Worm (Caenorhabditis elegans) whole organism, young adult: ENCODE data around the gene slc-17.4.
A peak's percentile ranks its signal among the peaks of the same experiment; 100 is the strongest.

ENCODE experiments used
- B0035.1 ChIP-seq: sonication (generic microtip); optimal IDR thresholded peaks from 2 replicates; lab custom pipeline; 2016; ENCODE audit warnings: missing genetic modification characterization, mild to moderate bottlenecking, missing compliant biosample characterization, missing genotype, missing genetic modification reagents
- D2030.7 ChIP-seq: fragments of 200-800 bp; sonication (Bioruptor generic); IDR thresholded peaks from 2 replicates; pipeline ENCODE4 v1.3.6; 2022; ENCODE audit warnings: missing genetic modification reagents, missing genetic modification characterization, missing compliant biosample characterization
- F37B4.10 ChIP-seq: fragments of 200-800 bp; sonication (Bioruptor generic); IDR thresholded peaks from 2 replicates; pipeline ENCODE4 v1.3.6; 2022; ENCODE audit warnings: missing genetic modification characterization, missing compliant biosample characterization
- F39B2.1 ChIP-seq: fragments of 200-800 bp; sonication (Bioruptor generic); IDR thresholded peaks from 2 replicates; pipeline ENCODE4 v1.3.6; 2022; ENCODE audit warnings: missing genetic modification reagents, missing genetic modification characterization, missing compliant biosample characterization
- F49E8.2 ChIP-seq: sonication (generic microtip); optimal IDR thresholded peaks from 3 replicates; lab custom pipeline; 2017; ENCODE audit warnings: missing genetic modification characterization, mild to moderate bottlenecking, missing compliant biosample characterization, antibody characterized with exemption, moderate library complexity; ENCODE audit not compliant: insufficient read depth
- F55B11.4 ChIP-seq: sonication (generic microtip); optimal IDR thresholded peaks from 2 replicates; lab custom pipeline; 2016; ENCODE audit warnings: missing compliant biosample characterization, missing genetic modification characterization, borderline replicate concordance; ENCODE audit not compliant: insufficient read depth
- K11D2.4 ChIP-seq: fragments of 200-800 bp; sonication (Bioruptor generic); IDR thresholded peaks from 2 replicates; pipeline ENCODE4 v1.3.6; 2022; ENCODE audit warnings: missing genetic modification reagents, missing genetic modification characterization, missing compliant biosample characterization
- K12H6.12 ChIP-seq: fragments of 200-800 bp; sonication (Bioruptor generic); optimal IDR thresholded peaks from 2 replicates; lab custom pipeline; 2018; ENCODE audit warnings: mild to moderate bottlenecking, missing genetic modification characterization, missing compliant biosample characterization
- T07F8.4 ChIP-seq: sonication (generic microtip); optimal IDR thresholded peaks from 2 replicates; lab custom pipeline; 2016; ENCODE audit warnings: mild to moderate bottlenecking, missing genetic modification characterization, moderate library complexity, missing compliant biosample characterization
- Y67H2A.10 ChIP-seq: fragments of 200-800 bp; sonication (Bioruptor generic); conservative IDR thresholded peaks from 2 replicates; pipeline ENCODE4 v1.3.6; 2022; ENCODE audit warnings: missing genetic modification reagents, missing genetic modification characterization, missing compliant biosample characterization
- Y95B8A.8 ChIP-seq: fragments of 200-800 bp; sonication (Bioruptor generic); IDR thresholded peaks from 2 replicates; pipeline ENCODE4 v1.3.6; 2022; ENCODE audit warnings: missing genetic modification reagents, missing genetic modification characterization, missing compliant biosample characterization
- ama-1 ChIP-seq, 3 experiments: fragments of 150-350 bp in 1 of 3; sonication (generic microtip) in 2 of 3; optimal IDR thresholded peaks; 2 replicates each; lab custom pipeline; 2014 to 2018; ENCODE audit warnings: missing biosample characterization in 2 of 3, missing genetic modification characterization in 2 of 3, missing genetic modification reagents in 2 of 3
- aptf-2 ChIP-seq: fragments of 200-800 bp; sonication (Bioruptor generic); conservative IDR thresholded peaks from 2 replicates; pipeline ENCODE4 v1.3.6; 2022; ENCODE audit warnings: missing genetic modification reagents, missing genetic modification characterization, missing compliant biosample characterization
- aptf-3 ChIP-seq: fragments of 200-800 bp; sonication (Bioruptor generic); IDR thresholded peaks from 2 replicates; pipeline ENCODE4 v1.3.6; 2022; ENCODE audit warnings: missing genetic modification characterization, missing compliant biosample characterization
- atf-7 ChIP-seq: sonication (generic microtip); optimal IDR thresholded peaks from 2 replicates; lab custom pipeline; 2017; ENCODE audit warnings: mild to moderate bottlenecking, missing genetic modification characterization, missing compliant biosample characterization
- ceh-27 ChIP-seq: fragments of 200-800 bp; sonication (Bioruptor generic); optimal IDR thresholded peaks from 2 replicates; lab custom pipeline; 2018; ENCODE audit warnings: mild to moderate bottlenecking, missing genetic modification characterization, moderate library complexity, missing compliant biosample characterization
- ceh-40 ChIP-seq: fragments of 200-800 bp; sonication (Bioruptor generic); IDR thresholded peaks from 2 replicates; pipeline ENCODE4 v1.3.6; 2022; ENCODE audit warnings: missing genetic modification characterization, missing compliant biosample characterization
- ceh-58 ChIP-seq: fragments of 200-800 bp; sonication (Bioruptor generic); IDR thresholded peaks from 2 replicates; pipeline ENCODE4 v1.3.6; 2022; ENCODE audit warnings: missing genetic modification characterization, missing compliant biosample characterization
- dox-1 ChIP-seq: fragments of 200-800 bp; sonication (Bioruptor generic); IDR thresholded peaks from 2 replicates; pipeline ENCODE4 v1.3.6; 2022; ENCODE audit warnings: missing genetic modification reagents, missing genetic modification characterization, missing compliant biosample characterization
- dpff-1 ChIP-seq: sonication (generic microtip); optimal IDR thresholded peaks from 2 replicates; lab custom pipeline; 2017; ENCODE audit warnings: mild to moderate bottlenecking, missing genetic modification characterization, missing compliant biosample characterization
- dpl-1 ChIP-seq: fragments of 150-350 bp; optimal IDR thresholded peaks from 2 replicates; lab custom pipeline; 2014; ENCODE audit warnings: missing biosample characterization, missing genetic modification reagents, missing genetic modification characterization
- egl-18 ChIP-seq: fragments of 200-800 bp; sonication (Bioruptor generic); IDR thresholded peaks from 2 replicates; pipeline ENCODE4 v1.3.6; 2022; ENCODE audit warnings: missing genetic modification reagents, missing genetic modification characterization, missing compliant biosample characterization
- fkh-3 ChIP-seq: sonication (generic microtip); optimal IDR thresholded peaks from 2 replicates; lab custom pipeline; 2016; ENCODE audit warnings: mild to moderate bottlenecking, missing genetic modification characterization, missing compliant biosample characterization
- hmg-20 ChIP-seq: fragments of 200-800 bp; sonication (Bioruptor generic); IDR thresholded peaks from 2 replicates; pipeline ENCODE4 v1.3.6; 2022; ENCODE audit warnings: missing genetic modification reagents, missing genetic modification characterization, missing compliant biosample characterization
- hrde-1 ChIP-seq: sonication (generic microtip); optimal IDR thresholded peaks from 2 replicates; lab custom pipeline; 2016; ENCODE audit warnings: missing genetic modification characterization, mild to moderate bottlenecking, missing compliant biosample characterization, moderate library complexity, missing genotype, missing genetic modification reagents, borderline replicate concordance
- lag-1 ChIP-seq: fragments of 200-800 bp; sonication (Bioruptor generic); IDR thresholded peaks from 2 replicates; pipeline ENCODE4 v1.3.6; 2022; ENCODE audit warnings: missing genetic modification reagents, missing genetic modification characterization, missing compliant biosample characterization
- let-607 ChIP-seq, 2 experiments: fragments of 200-800 bp in 1 of 2; sonication (Bioruptor generic) in 1 of 2; sonication (generic microtip) in 1 of 2; optimal IDR thresholded peaks; 2 replicates each; lab custom pipeline; 2016 to 2018; ENCODE audit warnings: mild to moderate bottlenecking in 2 of 2, missing compliant biosample characterization in 2 of 2, missing genetic modification characterization in 2 of 2, moderate library complexity in 2 of 2, missing genotype in 1 of 2
- lin-26 ChIP-seq: fragments of 200-800 bp; sonication (Bioruptor generic); IDR thresholded peaks from 2 replicates; pipeline ENCODE4 v1.3.6; 2022; ENCODE audit warnings: missing genetic modification reagents, missing genetic modification characterization, missing compliant biosample characterization
- madf-3 ChIP-seq: fragments of 200-800 bp; sonication (Bioruptor generic); IDR thresholded peaks from 2 replicates; pipeline ENCODE4 v1.3.6; 2022; ENCODE audit warnings: missing genetic modification reagents, missing genetic modification characterization, missing compliant biosample characterization
- madf-8 ChIP-seq: fragments of 200-800 bp; sonication (Bioruptor generic); conservative IDR thresholded peaks from 2 replicates; pipeline ENCODE4 v1.3.6; 2022; ENCODE audit warnings: missing genetic modification reagents, missing genetic modification characterization, missing compliant biosample characterization
- mes-4 ChIP-seq: sonication (generic microtip); optimal IDR thresholded peaks from 2 replicates; lab custom pipeline; 2016; ENCODE audit warnings: missing genotype, missing genetic modification characterization, missing compliant biosample characterization
- nfyb-1 ChIP-seq: fragments of 200-800 bp; sonication (Bioruptor generic); IDR thresholded peaks from 2 replicates; pipeline ENCODE4 v1.3.6; 2022; ENCODE audit warnings: missing genetic modification reagents, missing genetic modification characterization, missing compliant biosample characterization
- nhr-27 ChIP-seq: fragments of 200-800 bp; sonication (Bioruptor generic); optimal IDR thresholded peaks from 2 replicates; lab custom pipeline; 2018; ENCODE audit warnings: mild to moderate bottlenecking, missing genetic modification characterization, moderate library complexity, missing compliant biosample characterization
- pha-4 ChIP-seq: fragments of 150-350 bp; sonication (generic microtip); optimal IDR thresholded peaks from 2 replicates; lab custom pipeline; 2014; ENCODE audit warnings: missing biosample characterization, missing genetic modification reagents, missing genetic modification characterization
- rpc-1 ChIP-seq, 2 experiments: fragments of 150-350 bp in 1 of 2; sonication (generic microtip) in 1 of 2; optimal IDR thresholded peaks; 2 replicates each; lab custom pipeline; 2014 to 2018; ENCODE audit warnings: missing biosample characterization in 1 of 2, missing genetic modification characterization in 1 of 2, missing genetic modification reagents in 1 of 2, missing genotype in 1 of 2
- snpc-1.1 ChIP-seq: sonication (generic microtip); optimal IDR thresholded peaks from 2 replicates; lab custom pipeline; 2017; ENCODE audit warnings: missing genetic modification characterization, mild to moderate bottlenecking, missing compliant biosample characterization, antibody characterized with exemption, moderate library complexity, missing genotype, missing genetic modification reagents; ENCODE audit not compliant: insufficient read depth
- tlf-1 ChIP-seq: fragments of 200-800 bp; sonication (Bioruptor generic); optimal IDR thresholded peaks from 2 replicates; lab custom pipeline; 2018; ENCODE audit warnings: mild to moderate bottlenecking, missing genetic modification characterization, missing compliant biosample characterization
- unc-62 ChIP-seq: fragments of 150-350 bp; optimal IDR thresholded peaks from 2 replicates; lab custom pipeline; 2014; ENCODE audit warnings: missing biosample characterization, missing genetic modification reagents, missing genetic modification characterization
- zfh-2 ChIP-seq: fragments of 200-800 bp; sonication (Bioruptor generic); conservative IDR thresholded peaks from 2 replicates; pipeline ENCODE4 v1.3.6; 2022; ENCODE audit warnings: missing genetic modification reagents, missing genetic modification characterization, missing compliant biosample characterization
- zim-3 ChIP-seq: sonication (generic microtip); optimal IDR thresholded peaks from 2 replicates; lab custom pipeline; 2017; ENCODE audit warnings: mild to moderate bottlenecking, missing genetic modification characterization, moderate library complexity, missing compliant biosample characterization
- ztf-25 ChIP-seq: fragments of 200-800 bp; sonication (Bioruptor generic); IDR thresholded peaks from 2 replicates; pipeline ENCODE4 v1.3.6; 2022; ENCODE audit warnings: missing genetic modification reagents, missing genetic modification characterization, missing compliant biosample characterization
- ztf-26 ChIP-seq: sonication (generic microtip); optimal IDR thresholded peaks from 2 replicates; lab custom pipeline; 2017; ENCODE audit warnings: missing genetic modification characterization, missing compliant biosample characterization
- ztf-3 ChIP-seq: fragments of 200-800 bp; sonication (Bioruptor generic); optimal IDR thresholded peaks from 2 replicates; lab custom pipeline; 2018; ENCODE audit warnings: mild to moderate bottlenecking, missing genetic modification characterization, missing compliant biosample characterization
- ztf-6 ChIP-seq: fragments of 200-800 bp; sonication (Bioruptor generic); IDR thresholded peaks from 2 replicates; pipeline ENCODE4 v1.3.6; 2022; ENCODE audit warnings: missing genetic modification reagents, missing genetic modification characterization, missing compliant biosample characterization

Gene slc-17.4

ce11 chrIV:17281060-17282021, 10.2 kb downstream of the slc-17.4 start (continued):
- TF ChIP-seq D2030.7 (GFP tag; lab: Robert Waterston, UW) (peak; percentile 82; the same call in 1 of the 2 replicates), snpc-1.1 (tag; lab: Kevin White, UChicago) (peak; percentile 72), K12H6.12 (tag; lab: Kevin White, UChicago) (peak; percentile 75), dpff-1 (tag; lab: Kevin White, UChicago) (peak; percentile 67), F49E8.2 (tag; lab: Kevin White, UChicago) (peak; percentile 98), mes-4 (tag; lab: Kevin White, UChicago) (peak; percentile 13), zim-3 (tag; lab: Kevin White, UChicago) (peak; percentile 88), F55B11.4 (tag; lab: Kevin White, UChicago) (no peak), tlf-1 (peak; percentile 96), F37B4.10 (GFP tag; lab: Robert Waterston, UW) (no peak), lin-26 (GFP tag; lab: Robert Waterston, UW) (peak; percentile 90), ceh-27 (peak; percentile 62), madf-8 (GFP tag; lab: Robert Waterston, UW) (peak; percentile 23), B0035.1 (tag; lab: Kevin White, UChicago) (peak; percentile 79), unc-62 (GFP tag; lab: Kevin White, UChicago) (no peak), ztf-6 (GFP tag; lab: Robert Waterston, UW) (peak; percentile 27; the same call in 1 of the 2 replicates), lag-1 (no peak), F39B2.1 (GFP tag; lab: Robert Waterston, UW) (peak; percentile 87), Y95B8A.8 (GFP tag; lab: Robert Waterston, UW) (0 out of 2 replicates have a peak, but pooled peaks have one; percentile 78), dox-1 (GFP tag; lab: Robert Waterston, UW) (peak; percentile 82), fkh-3 (tag; lab: Kevin White, UChicago) (peak; percentile 33), zfh-2 (GFP tag; lab: Robert Waterston, UW) (peak; percentile 96), ceh-58 (GFP tag; lab: Robert Waterston, UW) (peak; percentile 89; the same call in 1 of the 2 replicates), Y67H2A.10 (GFP tag; lab: Robert Waterston, UW) (no peak), nhr-27 (tag; lab: Kevin White, UChicago) (peak; percentile 73), aptf-3 (GFP tag; lab: Robert Waterston, UW) (peak; percentile 73; the same call in 1 of the 2 replicates), ama-1 (optimal IDR thresholded peaks at IDR 0.05; lab: Kevin White, UChicago) (peak; percentile 99), ama-1 (GFP tag; optimal IDR thresholded peaks at IDR 0.05; lab: Kevin White, UChicago) (peak; percentile 89 to 95), rpc-1 (optimal IDR thresholded peaks at IDR 0.05; lab: Kevin White, UChicago) (no peak), rpc-1 (tag; optimal IDR thresholded peaks at IDR 0.05; lab: Kevin White, UChicago) (no peak), let-607 (tag; optimal IDR thresholded peaks at IDR 0.05; lab: Kevin White, UChicago) (peak; percentile 29 to 46), hmg-20 (GFP tag; lab: Robert Waterston, UW) (peak; percentile 52; the same call in 1 of the 2 replicates), ceh-40 (peak; percentile 70), nfyb-1 (peak; percentile 89), dpl-1 (GFP tag; lab: Kevin White, UChicago) (no peak), ztf-3 (peak; percentile 71), pha-4 (no peak), aptf-2 (no peak), atf-7 (tag; lab: Kevin White, UChicago) (peak; percentile 94), T07F8.4 (tag; lab: Kevin White, UChicago) (peak; percentile 71), ztf-25 (no peak), madf-3 (GFP tag; lab: Robert Waterston, UW) (peak; percentile 92; the same call in 1 of the 2 replicates), K11D2.4 (GFP tag; lab: Robert Waterston, UW) (peak; percentile 65; the same call in 1 of the 2 replicates), ztf-26 (tag; lab: Kevin White, UChicago) (peak; percentile 59), egl-18 (GFP tag; lab: Robert Waterston, UW) (no peak), hrde-1 (tag; lab: Kevin White, UChicago) (peak; percentile 60)
